Worm (Caenorhabditis elegans) whole organism, L1 larva: ENCODE results near the gene helq-1.

ENCODE experiments used
- C04F5.9 ChIP-seq: sonication (generic microtip); optimal IDR thresholded peaks from 2 replicates; lab custom pipeline; 2016; ENCODE audit warnings: missing genetic modification characterization, missing compliant biosample characterization
- alr-1 ChIP-seq: fragments of 200-800 bp; sonication (Bioruptor generic); optimal IDR thresholded peaks from 2 replicates; lab custom pipeline; 2018; ENCODE audit warnings: borderline replicate concordance, mild to moderate bottlenecking, missing genetic modification characterization, missing compliant biosample characterization
- ama-1 ChIP-seq: fragments of 150-350 bp; optimal IDR thresholded peaks from 2 replicates; lab custom pipeline; 2014
- blmp-1 ChIP-seq: fragments of 150-350 bp; optimal IDR thresholded peaks from 2 replicates; lab custom pipeline; 2014; ENCODE audit warnings: missing biosample characterization, missing genetic modification characterization
- ceh-63 ChIP-seq: fragments of 200-800 bp; sonication (Bioruptor generic); optimal IDR thresholded peaks from 2 replicates; lab custom pipeline; 2018; ENCODE audit warnings: mild to moderate bottlenecking, missing genetic modification characterization, missing compliant biosample characterization
- ceh-8 ChIP-seq: fragments of 200-800 bp; sonication (Bioruptor generic); optimal IDR thresholded peaks from 2 replicates; lab custom pipeline; 2018; ENCODE audit warnings: mild to moderate bottlenecking, missing genetic modification characterization, moderate library complexity, missing compliant biosample characterization
- ceh-88 ChIP-seq: fragments of 200-800 bp; sonication (Bioruptor generic); IDR thresholded peaks from 2 replicates; pipeline ENCODE4 v1.3.6; 2022; ENCODE audit warnings: missing genetic modification characterization, missing compliant biosample characterization
- ceh-90 ChIP-seq: sonication (generic microtip); optimal IDR thresholded peaks from 2 replicates; lab custom pipeline; 2016; ENCODE audit warnings: missing genetic modification characterization, missing compliant biosample characterization
- dpl-1 ChIP-seq, 3 experiments: fragments of 150-350 bp in 2 of 3; sonication (generic microtip) in 1 of 3; optimal IDR thresholded peaks; 2 replicates each; lab custom pipeline; 2014 to 2017; ENCODE audit warnings: missing biosample characterization in 3 of 3, missing genetic modification characterization in 3 of 3, missing genetic modification reagents in 3 of 3
- efl-3 ChIP-seq: fragments of 200-800 bp; sonication (Bioruptor generic); optimal IDR thresholded peaks from 2 replicates; lab custom pipeline; 2018; ENCODE audit warnings: mild to moderate bottlenecking, missing genetic modification characterization, missing compliant biosample characterization
- egl-27 ChIP-seq, 2 experiments: fragments of 150-350 bp in 1 of 2; sonication (generic microtip); optimal IDR thresholded peaks; 3 replicates each; lab custom pipeline; 2017 to 2018; ENCODE audit warnings: missing biosample characterization in 2 of 2, missing genetic modification characterization in 2 of 2, missing genetic modification reagents in 2 of 2
- elt-2 ChIP-seq: sonication (generic microtip); optimal IDR thresholded peaks from 2 replicates; lab custom pipeline; 2016; ENCODE audit warnings: missing genetic modification characterization, mild to moderate bottlenecking, inconsistent platforms, missing compliant biosample characterization, missing genetic modification reagents
- elt-3 ChIP-seq, 6 experiments: fragments of 150-350 bp in 1 of 6; sonication (generic microtip); optimal IDR thresholded peaks; 2 replicates each; lab custom pipeline; 2017 to 2018; ENCODE audit warnings: missing biosample characterization in 6 of 6, missing genetic modification characterization in 6 of 6, inconsistent platforms in 1 of 6
- fkh-4 ChIP-seq: sonication (generic microtip); optimal IDR thresholded peaks from 2 replicates; lab custom pipeline; 2016; ENCODE audit warnings: missing compliant biosample characterization, missing genetic modification characterization, borderline replicate concordance
- fkh-8 ChIP-seq: sonication (generic microtip); optimal IDR thresholded peaks from 2 replicates; lab custom pipeline; 2016; ENCODE audit warnings: mild to moderate bottlenecking, missing genetic modification characterization, missing compliant biosample characterization
- fos-1 ChIP-seq: fragments of 150-350 bp; optimal IDR thresholded peaks from 2 replicates; lab custom pipeline; 2014; ENCODE audit warnings: missing biosample characterization, missing genetic modification characterization
- grh-1 ChIP-seq: fragments of 200-800 bp; sonication (Bioruptor generic); IDR thresholded peaks from 2 replicates; pipeline ENCODE4 v1.3.6; 2022; ENCODE audit warnings: missing genetic modification reagents, missing genetic modification characterization, missing compliant biosample characterization
- hlh-17 ChIP-seq: fragments of 200-800 bp; sonication (Bioruptor generic); optimal IDR thresholded peaks from 2 replicates; lab custom pipeline; 2018; ENCODE audit warnings: missing genetic modification characterization, mild to moderate bottlenecking, missing compliant biosample characterization, moderate library complexity, borderline replicate concordance
- hlh-4 ChIP-seq: sonication (generic microtip); optimal IDR thresholded peaks from 2 replicates; lab custom pipeline; 2016; ENCODE audit warnings: mild to moderate bottlenecking, missing genetic modification characterization, missing compliant biosample characterization
- hpl-2 ChIP-seq: fragments of 150-350 bp; optimal IDR thresholded peaks from 2 replicates; lab custom pipeline; 2014; ENCODE audit warnings: missing biosample characterization, missing genetic modification reagents, missing genetic modification characterization
- jun-1 ChIP-seq: fragments of 150-350 bp; optimal IDR thresholded peaks from 2 replicates; lab custom pipeline; 2014; ENCODE audit warnings: missing biosample characterization, missing genetic modification reagents, missing genetic modification characterization
- lin-13 ChIP-seq: fragments of 150-350 bp; optimal IDR thresholded peaks from 2 replicates; lab custom pipeline; 2014; ENCODE audit warnings: missing biosample characterization, missing genetic modification reagents, missing genetic modification characterization
- lir-3 ChIP-seq: sonication (generic microtip); optimal IDR thresholded peaks from 2 replicates; lab custom pipeline; 2016; ENCODE audit warnings: mild to moderate bottlenecking, missing genetic modification characterization, moderate library complexity, missing compliant biosample characterization; ENCODE audit not compliant: poor library complexity
- lsy-2 ChIP-seq, 2 experiments: fragments of 150-350 bp; optimal IDR thresholded peaks; 2 replicates each; lab custom pipeline; 2014; ENCODE audit warnings: missing biosample characterization in 2 of 2, missing genetic modification characterization in 2 of 2
- mab-9 ChIP-seq: fragments of 200-800 bp; sonication (Bioruptor generic); IDR thresholded peaks from 2 replicates; pipeline ENCODE4 v1.3.6; 2022; ENCODE audit warnings: missing genetic modification reagents, missing genetic modification characterization, missing compliant biosample characterization
- mdl-1 ChIP-seq, 2 experiments: fragments of 150-350 bp; optimal IDR thresholded peaks; 2 replicates each; lab custom pipeline; 2014 to 2017; ENCODE audit warnings: missing biosample characterization in 2 of 2, missing genetic modification characterization in 2 of 2, inconsistent platforms in 1 of 2
- mef-2 ChIP-seq: fragments of 150-350 bp; optimal IDR thresholded peaks from 2 replicates; lab custom pipeline; 2014; ENCODE audit warnings: missing biosample characterization, missing genetic modification characterization
- nhr-11 ChIP-seq: fragments of 150-350 bp; optimal IDR thresholded peaks from 2 replicates; lab custom pipeline; 2014; ENCODE audit warnings: missing biosample characterization, missing genetic modification characterization
- nhr-19 ChIP-seq: fragments of 200-800 bp; sonication (Bioruptor generic); conservative IDR thresholded peaks from 2 replicates; pipeline ENCODE4 v1.3.6; 2022; ENCODE audit warnings: missing genetic modification characterization, missing compliant biosample characterization
- nhr-28 ChIP-seq: fragments of 150-350 bp; optimal IDR thresholded peaks from 2 replicates; lab custom pipeline; 2014; ENCODE audit warnings: missing biosample characterization, missing genetic modification characterization
- nhr-47 ChIP-seq: sonication (generic microtip); optimal IDR thresholded peaks from 2 replicates; lab custom pipeline; 2016; ENCODE audit warnings: mild to moderate bottlenecking, missing genetic modification characterization, moderate library complexity, missing compliant biosample characterization
- nhr-76 ChIP-seq: sonication (generic microtip); optimal IDR thresholded peaks from 2 replicates; lab custom pipeline; 2017; ENCODE audit warnings: missing biosample characterization, missing genetic modification characterization
- nhr-84 ChIP-seq: sonication (generic microtip); optimal IDR thresholded peaks from 2 replicates; lab custom pipeline; 2017; ENCODE audit warnings: missing biosample characterization, missing genetic modification characterization
- nhr-85 ChIP-seq: sonication (generic microtip); peaks from one replicate; lab custom pipeline; 2016; ENCODE audit warnings: missing genetic modification characterization, inconsistent platforms, missing compliant biosample characterization
- rnt-1 ChIP-seq: sonication (generic microtip); optimal IDR thresholded peaks from 2 replicates; lab custom pipeline; 2016; ENCODE audit warnings: mild to moderate bottlenecking, missing genetic modification characterization, moderate library complexity, missing compliant biosample characterization
- snpc-4 ChIP-seq: fragments of 150-350 bp; optimal IDR thresholded peaks from 2 replicates; lab custom pipeline; 2014; ENCODE audit warnings: missing biosample characterization, missing genetic modification characterization
- snu-23 ChIP-seq: sonication (generic microtip); optimal IDR thresholded peaks from 2 replicates; lab custom pipeline; 2016; ENCODE audit warnings: missing genetic modification characterization, missing compliant biosample characterization
- unc-86 ChIP-seq: sonication (generic microtip); optimal IDR thresholded peaks from 2 replicates; lab custom pipeline; 2016; ENCODE audit warnings: missing genetic modification characterization, missing compliant biosample characterization
- ztf-4 ChIP-seq: fragments of 150-350 bp; optimal IDR thresholded peaks from 2 replicates; lab custom pipeline; 2014; ENCODE audit warnings: missing biosample characterization, missing genetic modification characterization

The helq-1 gene

DNA sequence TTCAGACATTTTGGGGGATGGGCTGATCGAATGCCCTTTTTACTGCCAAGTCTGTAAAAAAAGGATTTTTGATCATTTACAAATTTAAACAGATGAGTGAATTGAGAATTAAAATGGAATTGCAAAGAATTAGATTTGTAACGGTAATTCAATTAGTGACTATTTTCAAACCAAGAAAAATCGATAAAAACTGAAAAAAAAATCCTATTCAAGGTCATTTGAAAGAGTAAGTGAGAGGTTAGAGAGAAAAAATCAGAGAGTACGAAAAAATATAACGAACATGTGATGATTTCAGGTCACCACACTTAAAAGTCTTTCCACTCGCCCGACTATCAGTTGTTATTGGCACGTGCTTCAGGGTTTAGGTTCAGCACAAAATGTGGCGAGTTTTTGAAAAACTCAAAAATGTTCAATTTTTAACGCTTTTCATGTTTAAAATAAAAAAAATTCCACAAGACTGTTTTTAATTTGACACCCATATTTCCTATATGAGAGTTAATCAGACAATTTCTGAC lies 33.4 kb upstream of the helq-1 start, which contains the start of gene T19C3.4 (continued):
- TF ChIP-seq snu-23 (GFP tag; lab: Kevin White, UChicago), result peak; percentile 16
- no peak for TF ChIP-seq nhr-76 (tag; lab: Kevin White, UChicago)
- TF ChIP-seq elt-3 (tag; optimal IDR thresholded peaks at IDR 0.05; lab: Kevin White, UChicago), result no peak
- TF ChIP-seq ama-1 (lab: Kevin White, UChicago), result no peak
- no peak for TF ChIP-seq ceh-63 (GFP tag; lab: Kevin White, UChicago)
- no peak for TF ChIP-seq ztf-4 (tag; lab: Kevin White, UChicago)
- TF ChIP-seq mef-2 (tag; lab: Kevin White, UChicago), result no peak
- TF ChIP-seq C04F5.9 (tag; lab: Kevin White, UChicago), result no peak
- TF ChIP-seq snpc-4 (tag; lab: Kevin White, UChicago), result no peak
- TF ChIP-seq hpl-2, result no peak
- TF ChIP-seq jun-1 (tag; lab: Kevin White, UChicago), result no peak
- TF ChIP-seq mdl-1 (tag; optimal IDR thresholded peaks at IDR 0.05; lab: Kevin White, UChicago), result peak in 1 of 2 experiments; percentile 30
- TF ChIP-seq egl-27 (tag; optimal IDR thresholded peaks at IDR 0.05; lab: Kevin White, UChicago), result no peak
- no peak for TF ChIP-seq lir-3 (tag; lab: Kevin White, UChicago)
- TF ChIP-seq rnt-1, result no peak
- TF ChIP-seq nhr-85, result peak; percentile 73
- no peak for TF ChIP-seq ceh-90 (tag; lab: Kevin White, UChicago)
- no peak for TF ChIP-seq nhr-47
- TF ChIP-seq blmp-1, result no peak
- peak; percentile 27 for TF ChIP-seq elt-2
- TF ChIP-seq lsy-2 (tag; optimal IDR thresholded peaks at IDR 0.05; lab: Kevin White, UChicago), result peak in 1 of 2 experiments; percentile 19
- TF ChIP-seq fkh-8, result no peak
- no peak for TF ChIP-seq lin-13 (GFP tag; lab: Kevin White, UChicago)
- no peak for TF ChIP-seq ceh-88 (GFP tag; lab: Robert Waterston, UW)
- TF ChIP-seq grh-1 (GFP tag; lab: Robert Waterston, UW), result no peak
- no peak for TF ChIP-seq hlh-17 (GFP tag; lab: Kevin White, UChicago)

ce11 chrIII:617467-617866 lies 30.6 kb upstream of the helq-1 start, which contains the start of gene T19C3.2:
Gene T19C3.2 (minus strand): TSS chrIII:617567.
- no peak for TF ChIP-seq nhr-11 (tag; lab: Kevin White, UChicago)
- no peak for TF ChIP-seq mef-2 (tag; lab: Kevin White, UChicago)
- TF ChIP-seq ceh-63 (GFP tag; lab: Kevin White, UChicago), result no peak
- TF ChIP-seq alr-1 (tag; lab: Kevin White, UChicago), result no peak
- TF ChIP-seq ceh-8, result no peak
- TF ChIP-seq nhr-84 (tag; lab: Kevin White, UChicago), result no peak
- TF ChIP-seq efl-3 (GFP tag; lab: Kevin White, UChicago), result no peak
- TF ChIP-seq hlh-4 (tag; lab: Kevin White, UChicago), result no peak
- TF ChIP-seq ztf-4 (tag; lab: Kevin White, UChicago), result no peak
- TF ChIP-seq nhr-19 (GFP tag; lab: Robert Waterston, UW), result no peak
- TF ChIP-seq dpl-1 (GFP tag; optimal IDR thresholded peaks at IDR 0.05; lab: Kevin White, UChicago), result no peak
- no peak for TF ChIP-seq unc-86
- TF ChIP-seq hlh-17 (GFP tag; lab: Kevin White, UChicago), result no peak
- TF ChIP-seq snpc-4 (tag; lab: Kevin White, UChicago), result no peak
- TF ChIP-seq nhr-28 (tag; lab: Kevin White, UChicago), result no peak
- TF ChIP-seq jun-1 (tag; lab: Kevin White, UChicago), result no peak
- no peak for TF ChIP-seq mab-9 (GFP tag; lab: Robert Waterston, UW)
- no peak for TF ChIP-seq fkh-4 (tag; lab: Kevin White, UChicago)
- no peak for TF ChIP-seq blmp-1
- TF ChIP-seq fos-1 (tag; lab: Kevin White, UChicago), result no peak
